Worm (Caenorhabditis elegans) whole organism, L4/young adult: ENCODE measurements around the gene him-5.

Experiments
- dao-5 ChIP-seq: sonication (generic microtip); optimal IDR thresholded peaks from 2 replicates; lab custom pipeline; 2016; ENCODE audit warnings: missing genotype, missing genetic modification characterization, moderate library complexity, missing compliant biosample characterization
- him-1 ChIP-seq: sonication (generic microtip); optimal IDR thresholded peaks from 2 replicates; lab custom pipeline; 2016; ENCODE audit warnings: missing genotype, missing genetic modification reagents, missing genetic modification characterization, missing compliant biosample characterization

DNA sequence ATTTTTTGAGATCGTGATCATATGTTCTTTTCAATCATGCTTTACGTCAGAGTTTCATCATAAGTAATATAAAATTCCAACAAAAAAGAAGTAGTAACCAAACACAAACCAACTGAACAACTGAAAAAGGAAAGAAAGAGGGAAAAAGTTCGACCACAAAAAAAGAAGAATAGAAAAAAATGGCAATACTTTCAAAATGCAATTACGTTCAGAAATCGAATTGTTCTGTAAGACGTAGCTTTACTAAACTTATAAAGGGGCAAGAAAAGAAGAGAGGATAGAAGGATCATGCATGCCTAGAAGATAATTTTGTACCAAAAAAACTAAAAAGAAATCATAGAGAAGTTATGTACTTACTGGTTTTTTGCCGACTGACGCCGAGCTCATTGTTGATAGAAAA lies 50.5 kb downstream of the him-5 start:
- TF ChIP-seq him-1 (no peak), dao-5 (tag; lab: Kevin White, UChicago) (no peak)
